Fruit fly (Drosophila melanogaster): ENCODE data around the gene slp2.

Gene slp2

DNA sequence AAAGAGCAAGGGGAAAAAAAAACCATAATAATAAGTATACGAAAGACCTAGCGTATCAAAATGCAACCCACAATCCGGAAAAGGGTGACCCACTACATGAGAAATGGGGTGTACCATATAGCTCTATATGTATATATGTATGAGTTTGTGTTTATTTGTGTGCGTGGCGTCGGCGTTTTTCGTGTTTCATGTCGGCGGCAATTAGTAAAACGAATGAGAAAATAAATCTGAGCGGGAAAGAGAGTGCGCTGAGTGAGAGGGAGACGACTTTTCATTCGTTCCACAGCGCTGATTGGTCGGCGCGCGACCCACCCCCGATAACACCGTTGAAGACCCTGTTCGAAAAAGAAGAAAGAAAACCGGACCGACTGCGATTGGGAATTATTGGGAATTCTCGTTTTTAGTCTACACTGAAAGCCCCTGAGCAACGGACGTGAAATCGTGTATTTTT lies at the start of gene slp2:
slp2 (plus strand) TSS at position 401 of the 451 bp plus-strand sequence.
- TF ChIP-seq noc (tag; optimal IDR thresholded peaks at IDR 0.05), result no peak

DNA sequence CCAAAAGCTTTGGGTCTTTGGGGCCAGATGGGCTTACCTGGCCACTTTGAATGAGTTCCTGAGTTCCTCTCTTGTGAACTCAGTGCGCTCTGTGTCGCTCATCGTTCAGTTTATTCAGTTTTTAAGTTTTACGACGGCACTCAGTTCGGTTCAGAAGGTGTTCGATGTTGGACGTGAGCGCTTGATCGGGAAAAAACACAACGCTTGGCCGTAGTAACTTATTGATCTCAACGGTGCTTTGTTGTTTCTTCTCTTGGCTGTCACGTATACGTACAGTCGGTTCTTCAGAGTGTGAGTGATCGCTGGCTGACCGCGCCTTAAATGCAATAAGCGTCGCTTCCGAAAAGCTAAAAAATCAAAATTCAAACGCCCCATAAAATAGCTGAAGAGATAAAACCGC lies 49.6 kb upstream of the slp2 start, which contains the start of gene bark:
bark (plus strand) TSS at position 140 of the 400 bp plus-strand sequence.
- TF ChIP-seq noc (tag; optimal IDR thresholded peaks at IDR 0.05), result peak; percentile 39

DNA sequence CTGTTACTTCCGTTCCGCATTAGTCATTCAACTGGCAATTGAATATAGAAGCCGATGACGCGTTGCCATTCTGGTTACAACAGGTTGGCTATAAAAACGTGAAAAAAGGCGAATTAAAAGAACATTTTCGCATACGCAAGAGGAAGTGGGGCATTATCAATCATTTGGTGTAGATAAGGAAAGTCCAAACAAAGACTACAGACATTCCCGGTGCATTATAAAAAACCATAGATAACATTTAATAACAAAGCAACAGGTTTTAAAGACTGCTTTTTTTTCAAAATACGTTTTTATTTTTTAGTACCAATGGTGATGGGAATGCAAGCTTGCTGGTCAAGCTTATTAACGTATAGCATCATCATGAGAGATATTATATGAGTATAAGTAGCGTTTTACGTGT lies 48.5 kb upstream of the slp2 start:
- no peak for TF ChIP-seq noc (tag; optimal IDR thresholded peaks at IDR 0.05)

DNA sequence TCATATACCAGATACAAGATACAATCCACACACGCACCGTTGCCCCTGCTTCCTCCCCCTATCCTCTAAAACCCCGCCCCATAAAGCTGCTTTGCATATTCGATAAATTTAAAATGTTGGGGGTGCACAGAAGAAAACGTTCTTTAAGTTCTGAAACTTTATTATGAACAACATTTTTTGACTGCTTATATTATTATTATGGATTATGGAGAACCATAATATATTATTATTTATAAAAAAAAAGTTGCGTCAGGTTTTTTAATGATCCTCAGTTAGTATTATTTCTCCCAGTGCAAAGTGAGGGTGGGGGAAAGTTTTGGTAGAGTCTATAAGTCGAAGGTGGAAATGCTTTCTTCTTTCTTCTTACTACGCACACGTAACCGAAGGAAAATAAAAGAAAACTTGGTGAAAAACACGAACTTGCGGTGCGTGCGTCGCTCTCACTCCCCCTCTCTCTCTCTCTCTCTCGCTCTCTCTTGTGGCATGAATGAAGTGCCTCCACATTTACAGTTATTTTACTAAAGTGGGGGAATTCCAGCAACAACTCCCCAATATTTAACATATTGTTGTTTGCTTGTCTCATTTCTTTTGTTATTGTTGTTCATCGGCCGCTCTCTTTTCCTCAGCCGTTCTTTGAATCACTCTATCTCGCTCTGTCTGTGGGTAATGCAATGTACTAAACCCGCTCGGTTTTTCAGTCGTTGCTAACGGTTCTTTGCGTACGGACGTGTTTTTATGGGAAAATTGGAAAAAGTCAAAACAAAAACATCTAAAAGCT lies 47.2 kb upstream of the slp2 start:
- peak; percentile 21 for TF ChIP-seq noc (tag; optimal IDR thresholded peaks at IDR 0.05)

DNA sequence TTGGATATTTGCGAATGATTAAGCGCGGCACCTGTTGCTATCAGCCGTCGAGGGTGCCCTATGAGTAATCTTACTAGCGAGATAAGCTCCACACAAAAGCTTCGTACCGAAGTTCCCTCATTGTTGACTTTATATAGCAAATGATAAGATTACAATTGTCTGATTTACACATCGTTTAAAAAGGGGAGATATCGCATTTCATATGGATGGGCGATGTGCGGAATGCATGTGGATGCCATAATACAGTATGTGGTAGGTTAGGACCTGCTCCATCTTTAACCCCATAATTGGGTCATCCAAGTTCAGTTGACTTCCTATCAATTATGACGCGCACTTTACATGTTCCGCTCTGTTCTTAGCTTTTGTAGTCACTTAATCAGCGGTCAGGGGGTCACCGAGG lies 45.0 kb upstream of the slp2 start:
- TF ChIP-seq noc (tag; optimal IDR thresholded peaks at IDR 0.05), result no peak

DNA sequence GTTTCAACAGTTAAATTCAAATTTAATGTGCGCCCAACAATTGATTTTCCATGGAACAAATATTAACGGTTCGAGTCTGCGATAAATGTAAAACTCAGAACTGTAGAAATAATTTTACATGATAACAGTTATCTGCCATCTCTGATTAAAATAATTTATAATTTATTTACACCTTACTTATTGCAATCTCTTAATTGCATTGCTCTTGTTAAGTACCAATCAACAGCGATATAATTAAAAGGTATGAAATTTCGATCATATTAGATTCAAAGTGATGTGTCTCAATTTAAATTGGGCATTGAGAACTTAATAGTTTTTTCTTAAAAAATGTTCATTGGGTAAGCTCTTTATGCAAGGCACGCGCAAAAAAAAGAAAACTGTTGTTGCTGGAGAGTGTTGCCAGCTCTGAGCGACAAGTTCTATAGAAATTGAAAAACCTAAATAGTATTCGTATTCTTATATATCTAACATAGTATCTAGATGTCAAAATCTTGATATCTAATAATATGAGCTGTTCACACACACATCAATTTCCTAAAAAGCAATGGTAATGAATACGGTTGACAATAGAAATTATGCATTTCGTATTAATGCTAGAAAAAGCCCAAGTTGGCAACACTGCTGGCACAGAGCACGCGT lies 33.7 kb upstream of the slp2 start:
- TF ChIP-seq noc (tag; optimal IDR thresholded peaks at IDR 0.05), result peak; percentile 91

DNA sequence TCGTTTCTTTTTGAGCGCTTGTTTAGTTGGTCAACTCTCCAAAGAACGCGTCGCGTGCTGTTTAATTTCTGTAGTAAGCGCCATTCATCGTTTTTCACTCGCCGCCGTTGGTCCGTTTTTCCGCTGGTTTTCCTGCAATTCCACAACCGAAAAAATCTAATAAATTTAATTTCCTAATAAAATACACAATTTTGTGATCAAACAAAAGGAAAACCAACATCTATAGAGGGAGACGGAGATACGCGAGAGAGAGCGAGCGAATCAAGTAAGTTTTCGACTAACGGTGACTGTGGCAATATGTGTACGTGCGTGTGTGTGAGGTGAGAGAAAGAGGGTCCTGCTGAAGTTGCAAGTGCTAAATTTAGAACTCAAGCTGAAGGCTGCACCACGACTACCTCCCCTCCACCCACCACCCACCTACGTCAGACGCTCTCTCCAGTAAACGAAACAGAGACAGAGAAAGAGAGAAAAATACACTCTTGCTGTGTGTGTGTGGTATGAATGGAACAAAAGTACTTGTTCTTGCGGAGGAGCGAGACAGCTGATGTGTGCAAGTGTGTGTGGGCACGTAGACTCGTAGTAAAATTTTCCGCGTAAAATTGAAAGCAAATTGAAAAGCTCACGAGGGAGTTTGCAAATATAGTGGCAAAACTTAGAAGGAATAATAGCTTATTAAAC lies 33.0 kb upstream of the slp2 start, which contains the start of gene Reph:
Reph (plus strand) TSS at position 80 of the 678 bp plus-strand sequence.
- TF ChIP-seq noc (tag; optimal IDR thresholded peaks at IDR 0.05), result no peak

DNA sequence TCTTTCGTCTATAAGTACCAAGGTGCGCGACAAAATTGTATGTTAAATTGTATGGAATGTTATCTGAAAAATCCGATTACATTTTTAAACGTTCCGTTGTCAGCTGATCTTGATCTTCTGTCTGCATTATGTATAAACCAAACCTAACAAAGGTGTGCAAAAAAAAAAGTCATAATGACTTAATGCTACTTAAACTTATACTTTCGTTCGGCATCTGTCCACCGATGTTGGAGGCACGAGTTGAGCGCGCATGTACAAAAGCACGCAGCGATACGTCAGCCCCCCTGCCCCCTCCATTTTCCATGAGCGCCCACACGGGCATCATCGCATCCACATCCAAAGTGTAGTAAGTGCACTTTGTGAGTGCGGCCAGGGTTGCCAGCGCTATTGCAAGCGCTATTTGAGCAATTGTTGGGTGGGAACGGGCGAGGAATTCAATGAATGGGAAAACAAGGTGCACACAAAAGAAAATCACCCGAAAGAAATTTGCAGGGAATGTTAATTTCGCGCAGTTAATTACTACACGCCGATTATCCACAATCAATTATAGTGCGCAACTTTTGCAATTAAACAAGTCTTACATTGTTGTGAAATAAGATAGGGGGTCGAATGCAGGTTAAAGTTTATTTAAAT lies 31.9 kb upstream of the slp2 start:
- peak; percentile 76 for TF ChIP-seq noc (tag; optimal IDR thresholded peaks at IDR 0.05)

DNA sequence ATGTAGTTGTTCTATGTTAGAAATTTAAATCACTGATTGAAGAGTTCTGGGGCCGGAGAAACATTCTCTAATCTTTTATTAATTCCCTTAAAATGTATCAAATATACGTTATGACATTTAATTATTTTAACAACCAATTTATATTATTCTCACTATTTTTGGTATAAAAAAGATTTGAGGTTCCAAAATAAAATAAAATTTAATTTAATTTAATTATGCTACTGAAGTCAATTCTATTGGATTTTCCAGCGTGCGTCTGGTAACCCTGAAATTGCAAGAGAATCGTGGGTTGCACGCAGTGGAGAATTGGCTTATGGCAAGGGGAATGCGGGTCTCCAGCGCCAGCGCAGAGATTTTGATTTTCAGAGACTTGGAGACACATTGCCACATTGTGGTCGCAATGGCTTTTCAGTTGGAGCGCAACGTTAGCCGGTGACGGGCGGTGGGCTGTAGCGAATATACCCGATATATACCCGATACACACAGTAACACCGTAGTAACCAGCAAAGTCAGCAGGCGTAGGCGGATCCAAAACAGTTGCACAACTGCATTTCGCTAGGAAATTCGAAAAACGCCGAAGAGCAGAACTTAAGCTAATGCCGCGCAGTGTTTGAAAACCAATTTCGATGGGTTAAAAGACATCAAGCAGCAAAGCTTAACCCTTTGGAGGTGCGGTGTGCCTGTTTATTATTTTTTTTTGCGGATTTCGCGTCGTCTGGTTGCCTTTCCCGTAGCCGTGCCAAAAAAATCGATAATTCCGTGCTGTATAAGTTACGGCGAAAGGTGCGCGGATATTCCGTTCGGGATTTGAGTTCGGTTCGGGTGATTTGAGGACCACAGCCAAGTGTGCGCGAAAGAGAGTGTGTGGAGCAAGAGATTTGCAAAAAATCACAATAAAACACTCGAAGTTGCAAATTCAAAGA lies 31.1 kb upstream of the slp2 start:
- TF ChIP-seq noc (tag; optimal IDR thresholded peaks at IDR 0.05), result no peak

DNA sequence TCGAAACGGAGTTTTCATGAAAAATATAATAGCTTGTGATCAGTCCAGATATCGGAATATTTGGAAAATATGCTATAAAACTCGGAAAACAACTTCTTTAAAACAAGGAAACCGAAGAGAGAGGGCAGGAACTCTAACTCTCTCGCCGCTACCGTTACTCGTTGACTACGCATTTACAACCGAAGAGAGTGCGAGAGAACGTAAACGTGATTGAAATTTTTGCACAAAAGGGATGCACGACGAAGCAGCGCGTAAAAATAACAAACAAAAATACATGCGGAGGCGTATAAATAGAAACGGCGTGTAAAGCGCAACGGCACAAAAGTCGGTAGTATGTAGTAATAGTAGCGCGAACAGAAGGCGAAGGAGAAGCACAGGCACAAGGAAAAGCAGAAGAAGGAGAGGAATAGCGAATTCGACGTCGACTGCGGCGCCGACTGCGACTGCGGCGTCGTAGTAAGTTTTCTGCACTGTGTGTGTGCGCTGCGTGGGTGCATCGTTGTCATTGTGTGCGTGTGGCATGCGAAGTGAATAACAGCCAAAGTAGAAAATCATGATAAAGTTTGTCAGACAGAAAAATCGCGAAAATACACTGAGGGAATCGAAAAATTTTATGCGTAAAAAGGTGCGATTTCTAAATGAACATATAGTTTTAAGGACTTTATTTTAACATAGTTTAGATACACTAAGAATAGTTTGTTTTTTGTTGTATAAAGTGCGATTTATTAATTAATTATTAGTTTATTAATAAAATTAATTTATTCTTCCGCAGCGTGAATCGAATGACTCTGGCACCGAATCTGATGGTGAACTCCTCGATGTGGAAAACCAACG lies 30.2 kb upstream of the slp2 start:
- no peak for TF ChIP-seq noc (tag; optimal IDR thresholded peaks at IDR 0.05)

DNA sequence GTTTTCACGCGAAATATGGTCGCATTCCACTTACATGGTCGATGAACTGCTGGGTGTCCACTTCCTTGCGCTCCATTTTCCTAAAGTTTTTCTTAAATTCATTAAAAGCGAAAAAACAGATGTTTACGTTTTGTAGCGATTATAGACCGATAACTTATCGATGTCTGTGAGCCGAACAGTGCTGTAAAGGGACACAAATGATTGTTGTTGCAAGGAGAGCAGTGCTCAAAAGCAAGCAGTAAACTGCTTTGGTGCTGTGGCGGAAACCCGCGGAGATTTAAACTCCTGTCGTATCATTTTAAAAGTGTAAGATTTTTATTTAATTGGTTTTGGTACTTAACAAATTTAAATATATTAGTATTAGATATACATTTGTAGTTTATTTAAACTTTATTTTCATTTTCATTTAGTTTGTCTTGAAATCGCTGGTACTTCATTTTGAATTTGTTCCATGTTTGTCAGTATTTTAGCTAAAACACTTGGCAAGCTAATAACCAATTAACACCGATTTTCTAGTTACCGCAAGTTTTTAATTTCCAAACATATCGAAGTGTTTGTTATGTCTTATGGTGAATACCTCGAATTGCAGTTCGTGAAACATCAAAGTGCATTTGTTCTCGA lies 23.3 kb upstream of the slp2 start, which contains the start of gene CG3407:
CG3407 (minus strand) TSS at position 156 of the 621 bp plus-strand sequence.
- no peak for TF ChIP-seq noc (tag; optimal IDR thresholded peaks at IDR 0.05)

DNA sequence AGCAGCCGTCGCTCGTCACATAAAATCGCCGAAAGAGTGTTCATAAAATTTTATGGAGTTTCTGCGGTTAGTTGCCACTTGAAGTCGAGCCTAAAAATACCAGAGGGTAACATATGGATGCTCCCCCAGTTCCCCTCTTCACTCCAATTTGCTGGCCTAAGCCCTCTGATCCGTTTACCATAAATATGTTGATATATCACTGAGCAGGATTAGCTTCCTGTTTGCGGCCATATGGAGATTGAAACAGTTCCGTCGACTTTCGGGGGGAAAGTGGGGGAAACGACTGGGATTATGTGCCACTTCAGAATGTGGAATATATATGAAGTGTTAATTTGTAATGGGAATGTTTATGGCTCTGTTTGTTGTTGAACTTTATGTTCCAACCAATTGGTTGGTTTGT lies 22.5 kb upstream of the slp2 start:
- no peak for TF ChIP-seq noc (tag; optimal IDR thresholded peaks at IDR 0.05)

DNA sequence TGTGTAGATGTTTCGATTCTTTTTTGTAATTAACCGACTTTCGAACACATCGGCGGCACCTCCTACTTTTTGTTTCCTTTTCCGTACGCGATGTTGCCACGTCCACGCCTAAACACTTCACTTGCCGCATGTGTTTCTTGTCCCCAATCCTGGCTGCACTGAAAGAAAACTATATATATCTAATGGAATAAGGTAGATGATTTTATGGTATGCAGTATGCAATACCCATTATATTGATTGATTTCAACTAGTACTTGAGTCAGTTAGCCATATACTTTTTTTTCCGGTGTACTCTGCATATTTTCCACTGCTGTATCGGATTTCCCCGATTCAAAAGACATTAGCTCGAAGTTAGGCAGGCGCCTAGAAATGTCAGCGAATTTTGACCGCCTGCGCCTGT lies 17.7 kb upstream of the slp2 start:
- TF ChIP-seq noc (tag; optimal IDR thresholded peaks at IDR 0.05), result no peak

Data from whole organism, larva.